Fruit fly (Drosophila melanogaster) whole organism, embryonic: ENCODE data around the gene Tfb5.

ENCODE experiments used
- Atf-2 ChIP-seq: fragments of 200-800 bp; sonication (Bioruptor generic); optimal IDR thresholded peaks from 2 replicates; lab custom pipeline; 2016; ENCODE audit warnings: missing biosample characterization, missing genetic modification characterization
- BEAF-32 ChIP-seq: fragments of 200-800 bp; sonication (Bioruptor generic); optimal IDR thresholded peaks from 3 replicates; lab custom pipeline; 2017; ENCODE audit warnings: missing biosample characterization, missing genetic modification characterization, mild to moderate bottlenecking, moderate library complexity, missing genetic modification reagents
- CG1024 ChIP-seq: fragments of 200-800 bp; sonication (Bioruptor generic); IDR thresholded peaks from 2 replicates; pipeline ENCODE4 v1.3.6; 2022; ENCODE audit warnings: missing biosample characterization, missing genetic modification characterization
- CG11093 ChIP-seq: fragments of 200-800 bp; sonication (Bioruptor generic); IDR thresholded peaks from 3 replicates; pipeline ENCODE4 v1.3.6; 2022; ENCODE audit warnings: missing biosample characterization, missing genetic modification characterization
- CG13296 ChIP-seq: fragments of 200-800 bp; sonication (Bioruptor generic); optimal IDR thresholded peaks from 3 replicates; lab custom pipeline; 2018; ENCODE audit warnings: missing biosample characterization, mild to moderate bottlenecking, missing genetic modification characterization
- CG14667 ChIP-seq: fragments of 200-800 bp; sonication (Bioruptor generic); IDR thresholded peaks from 2 replicates; pipeline ENCODE4 v1.3.6; 2022; ENCODE audit warnings: missing biosample characterization, missing genetic modification characterization
- CG1529 ChIP-seq: fragments of 200-800 bp; sonication (Bioruptor generic); optimal IDR thresholded peaks from 3 replicates; lab custom pipeline; 2018; ENCODE audit warnings: missing biosample characterization, missing genetic modification characterization
- CG17568 ChIP-seq: fragments of 200-800 bp; sonication (Bioruptor generic); optimal IDR thresholded peaks from 2 replicates; lab custom pipeline; 2018; ENCODE audit warnings: missing biosample characterization, mild to moderate bottlenecking, missing genetic modification characterization, moderate library complexity
- CG2129 ChIP-seq: fragments of 200-800 bp; sonication (Bioruptor generic); IDR thresholded peaks from 2 replicates; pipeline ENCODE4 v1.3.6; 2022; ENCODE audit warnings: missing biosample characterization, missing genetic modification characterization; ENCODE audit not compliant: partially characterized antibody
- CG2202 ChIP-seq: fragments of 200-800 bp; sonication (Bioruptor generic); optimal IDR thresholded peaks from 2 replicates; lab custom pipeline; 2018; ENCODE audit warnings: missing biosample characterization, mild to moderate bottlenecking, missing genetic modification characterization
- CG30403 ChIP-seq: fragments of 200-800 bp; sonication (Bioruptor generic); optimal IDR thresholded peaks from 3 replicates; lab custom pipeline; 2016; ENCODE audit warnings: missing biosample characterization, missing genetic modification characterization
- CG30431 ChIP-seq: fragments of 200-800 bp; sonication (Bioruptor generic); optimal IDR thresholded peaks from 2 replicates; lab custom pipeline; 2017; ENCODE audit warnings: missing biosample characterization, missing genetic modification characterization
- CG31388 ChIP-seq: fragments of 200-800 bp; sonication (Bioruptor generic); optimal IDR thresholded peaks from 2 replicates; lab custom pipeline; 2016; ENCODE audit warnings: missing biosample characterization, missing genetic modification characterization
- CG3163 ChIP-seq: fragments of 200-800 bp; sonication (Bioruptor generic); optimal IDR thresholded peaks from 3 replicates; lab custom pipeline; 2016; ENCODE audit warnings: missing biosample characterization, missing genetic modification characterization
- CG32532 ChIP-seq: fragments of 200-800 bp; sonication (Bioruptor generic); IDR thresholded peaks from 2 replicates; pipeline ENCODE4 v1.3.6; 2022; ENCODE audit warnings: missing biosample characterization, missing genetic modification characterization
- CG3281 ChIP-seq: fragments of 200-800 bp; sonication (Bioruptor generic); optimal IDR thresholded peaks from 3 replicates; lab custom pipeline; 2017; ENCODE audit warnings: missing biosample characterization, mild to moderate bottlenecking, missing genetic modification characterization
- CG33213 ChIP-seq: fragments of 200-800 bp; sonication (Bioruptor generic); optimal IDR thresholded peaks from 3 replicates; lab custom pipeline; 2016; ENCODE audit warnings: missing biosample characterization, missing genetic modification characterization
- CG33557 ChIP-seq: fragments of 200-800 bp; sonication (Bioruptor generic); optimal IDR thresholded peaks from 2 replicates; lab custom pipeline; 2019; ENCODE audit warnings: missing biosample characterization, mild to moderate bottlenecking, missing genetic modification characterization, moderate library complexity
- CG3407 ChIP-seq: fragments of 200-800 bp; sonication (Bioruptor generic); optimal IDR thresholded peaks from 2 replicates; lab custom pipeline; 2018; ENCODE audit warnings: missing biosample characterization, mild to moderate bottlenecking, missing genetic modification characterization
- CG3995 ChIP-seq: fragments of 200-800 bp; sonication (Bioruptor generic); optimal IDR thresholded peaks from 3 replicates; lab custom pipeline; 2016; ENCODE audit warnings: missing biosample characterization, missing genetic modification characterization
- CG4424 ChIP-seq: fragments of 200-800 bp; sonication (Bioruptor generic); optimal IDR thresholded peaks from 3 replicates; lab custom pipeline; 2016; ENCODE audit warnings: missing biosample characterization, missing genetic modification characterization
- CG7357 ChIP-seq: fragments of 200-800 bp; sonication (Bioruptor generic); IDR thresholded peaks from 3 replicates; pipeline ENCODE4 v1.3.6; 2022; ENCODE audit warnings: missing biosample characterization, missing genetic modification characterization
- CG7928 ChIP-seq: fragments of 200-800 bp; sonication (Bioruptor generic); optimal IDR thresholded peaks from 2 replicates; lab custom pipeline; 2017; ENCODE audit warnings: missing biosample characterization, mild to moderate bottlenecking, missing genetic modification characterization
- CG9817 ChIP-seq: fragments of 200-800 bp; sonication (Bioruptor generic); optimal IDR thresholded peaks from 2 replicates; lab custom pipeline; 2018; ENCODE audit warnings: missing biosample characterization, mild to moderate bottlenecking, missing genetic modification characterization, moderate library complexity
- CG9876 ChIP-seq: fragments of 200-800 bp; sonication (Bioruptor generic); optimal IDR thresholded peaks from 2 replicates; lab custom pipeline; 2016; ENCODE audit warnings: missing biosample characterization, missing genetic modification characterization
- Dbx ChIP-seq: fragments of 200-800 bp; sonication (Bioruptor generic); IDR thresholded peaks from 3 replicates; pipeline ENCODE4 v1.3.6; 2022; ENCODE audit warnings: missing biosample characterization, missing genetic modification characterization
- Dek ChIP-seq: fragments of 200-800 bp; sonication (Bioruptor generic); optimal IDR thresholded peaks from 3 replicates; lab custom pipeline; 2019; ENCODE audit warnings: missing biosample characterization, mild to moderate bottlenecking, missing genetic modification characterization, moderate library complexity
- Dip2 ChIP-seq: fragments of 200-800 bp; sonication (Bioruptor generic); IDR thresholded peaks from 2 replicates; pipeline ENCODE4 v1.3.6; 2022; ENCODE audit warnings: missing biosample characterization, missing genetic modification characterization
- Dll ChIP-seq: fragments of 200-800 bp; sonication (Bioruptor generic); IDR thresholded peaks from 4 replicates; pipeline ENCODE4 v1.3.6; 2022; ENCODE audit warnings: missing biosample characterization, missing genetic modification characterization; ENCODE audit not compliant: partially characterized antibody
- Doc3 ChIP-seq: fragments of 200-800 bp; sonication (Bioruptor generic); IDR thresholded peaks from 3 replicates; pipeline ENCODE4 v1.3.6; 2022; ENCODE audit warnings: missing biosample characterization, missing genetic modification characterization; ENCODE audit not compliant: partially characterized antibody
- Elba2 ChIP-seq: fragments of 200-800 bp; sonication (Bioruptor generic); optimal IDR thresholded peaks from 3 replicates; lab custom pipeline; 2016; ENCODE audit warnings: missing biosample characterization, missing genetic modification characterization
- Fer1 ChIP-seq: fragments of 200-800 bp; sonication (Bioruptor generic); optimal IDR thresholded peaks from 2 replicates; lab custom pipeline; 2017; ENCODE audit warnings: missing biosample characterization, mild to moderate bottlenecking, missing genetic modification characterization
- Fer2 ChIP-seq: fragments of 200-800 bp; sonication (Bioruptor generic); optimal IDR thresholded peaks from 2 replicates; lab custom pipeline; 2018; ENCODE audit warnings: missing biosample characterization, mild to moderate bottlenecking, missing genetic modification characterization, moderate library complexity
- Lpt ChIP-seq: fragments of >200 bp; optimal IDR thresholded peaks from 2 replicates; lab custom pipeline; 2018; ENCODE audit warnings: missing biosample characterization, missing genetic modification characterization
- Mes4 ChIP-seq: fragments of 200-800 bp; sonication (Bioruptor generic); optimal IDR thresholded peaks from 2 replicates; lab custom pipeline; 2016; ENCODE audit warnings: missing biosample characterization, missing genetic modification characterization
- Sry-β ChIP-seq: fragments of 200-800 bp; sonication (Bioruptor generic); optimal IDR thresholded peaks from 2 replicates; lab custom pipeline; 2018; ENCODE audit warnings: missing biosample characterization, mild to moderate bottlenecking, missing genetic modification characterization, moderate library complexity
- ab ChIP-seq: fragments of 200-800 bp; sonication (Bioruptor generic); optimal IDR thresholded peaks from 2 replicates; lab custom pipeline; 2016; ENCODE audit warnings: missing biosample characterization, missing genetic modification characterization
- corto ChIP-seq: fragments of 200-800 bp; sonication (Bioruptor generic); optimal IDR thresholded peaks from 2 replicates; lab custom pipeline; 2016; ENCODE audit warnings: missing biosample characterization, mild to moderate bottlenecking, missing genetic modification characterization, moderate library complexity
- croc ChIP-seq: fragments of 200-800 bp; sonication (Bioruptor generic); conservative IDR thresholded peaks from 3 replicates; pipeline ENCODE4 v1.3.6; 2022; ENCODE audit warnings: missing biosample characterization, missing genetic modification characterization
- dimm ChIP-seq: fragments of 200-800 bp; sonication (Bioruptor generic); IDR thresholded peaks from 2 replicates; pipeline ENCODE4 v1.3.6; 2022; ENCODE audit warnings: missing biosample characterization, missing genetic modification characterization
- emc ChIP-seq: fragments of 200-800 bp; sonication (Bioruptor generic); optimal IDR thresholded peaks from 2 replicates; lab custom pipeline; 2016; ENCODE audit warnings: missing biosample characterization, missing genetic modification characterization
- eyg ChIP-seq: fragments of 200-800 bp; sonication (Bioruptor generic); optimal IDR thresholded peaks from 3 replicates; lab custom pipeline; 2016; ENCODE audit warnings: missing biosample characterization, missing genetic modification characterization
- fd96Cb ChIP-seq: fragments of 200-800 bp; sonication (Bioruptor generic); optimal IDR thresholded peaks from 2 replicates; lab custom pipeline; 2018; ENCODE audit warnings: missing biosample characterization, mild to moderate bottlenecking, missing genetic modification characterization, moderate library complexity
- gsb ChIP-seq: fragments of 200-800 bp; sonication (Bioruptor generic); IDR thresholded peaks from 2 replicates; pipeline ENCODE4 v1.3.6; 2022; ENCODE audit warnings: missing biosample characterization, missing genetic modification characterization
- knrl ChIP-seq: fragments of 200-800 bp; sonication (Bioruptor generic); IDR thresholded peaks from 3 replicates; pipeline ENCODE4 v1.3.6; 2022; ENCODE audit warnings: missing biosample characterization, missing genetic modification characterization; ENCODE audit not compliant: partially characterized antibody
- pb ChIP-seq: fragments of 200-800 bp; sonication (Bioruptor generic); optimal IDR thresholded peaks from 3 replicates; lab custom pipeline; 2016; ENCODE audit warnings: missing biosample characterization, missing genetic modification characterization
- prd ChIP-seq, 3 experiments: fragments of >200 bp in 2 of 3; fragments of 200-800 bp in 1 of 3; sonication (Bioruptor generic) in 1 of 3; optimal IDR thresholded peaks in 2 of 3; IDR thresholded peaks in 1 of 3; 2 replicates in 2 of 3; 3 replicates in 1 of 3; pipeline versions ENCODE4 v1.3.6 to Lab custom; 2017 to 2022; ENCODE audit warnings: missing biosample characterization in 1 of 3, missing genetic modification characterization in 1 of 3
- so ChIP-seq: fragments of 200-800 bp; sonication (Bioruptor generic); IDR thresholded peaks from 3 replicates; pipeline ENCODE4 v1.3.6; 2022; ENCODE audit warnings: missing biosample characterization, missing genetic modification characterization
- unc-4 ChIP-seq: fragments of 200-800 bp; sonication (Bioruptor generic); IDR thresholded peaks from 2 replicates; pipeline ENCODE4 v1.3.6; 2022; ENCODE audit warnings: missing biosample characterization, missing genetic modification characterization; ENCODE audit not compliant: partially characterized antibody
- wor ChIP-seq: fragments of 200-800 bp; sonication (Bioruptor generic); IDR thresholded peaks from 2 replicates; pipeline ENCODE4 v1.3.6; 2022; ENCODE audit warnings: missing biosample characterization, missing genetic modification characterization

Gene Tfb5

dm6 chr2L:5010784-5011260 is at the start of gene Tfb5, which contains the start of the genes CG31917 and SelT (continued):
- TF ChIP-seq CG30431 (GFP tag; lab: Kevin White, UChicago): no peak
- TF ChIP-seq CG32532 (GFP tag; lab: Robert Waterston, UW): peak; percentile 50; the same call in 1 of the 2 replicates
- TF ChIP-seq CG1024: peak; percentile 34; the same call in 1 of the 2 replicates
- no peak for TF ChIP-seq CG17568 (GFP tag; lab: Kevin White, UChicago)
- TF ChIP-seq Fer2 (tag; lab: Kevin White, UChicago): peak; percentile 17
- TF ChIP-seq Dek (tag; lab: Kevin White, UChicago): peak; percentile 45
- TF ChIP-seq pb (GFP tag; lab: Kevin White, UChicago): no peak
- peak; percentile 30 for TF ChIP-seq Atf-2 (GFP tag; lab: Kevin White, UChicago)
- peak; percentile 2 for TF ChIP-seq CG3163 (GFP tag; lab: Kevin White, UChicago)
- peak; percentile 52 for TF ChIP-seq CG3995 (GFP tag; lab: Kevin White, UChicago)
- TF ChIP-seq CG11093 (GFP tag; lab: Robert Waterston, UW): no peak
- TF ChIP-seq eyg: no peak
- TF ChIP-seq Doc3 (GFP tag; lab: Robert Waterston, UW): peak; percentile 83
- TF ChIP-seq CG3407 (GFP tag; lab: Kevin White, UChicago): no peak
- no peak for TF ChIP-seq Dip2 (GFP tag; lab: Robert Waterston, UW)
- TF ChIP-seq CG33557 (GFP tag; lab: Kevin White, UChicago): peak; percentile 56
- no peak for TF ChIP-seq so (GFP tag; lab: Robert Waterston, UW)
- TF ChIP-seq prd (optimal IDR thresholded peaks at IDR 0.05; lab: Kevin White, UChicago): no peak
- peak; percentile 55; the same call in 2 of the 3 replicates for TF ChIP-seq prd (GFP tag; IDR thresholded peaks at IDR 0.05; lab: Robert Waterston, UW)
- TF ChIP-seq Lpt (GFP tag; lab: Kevin White, UChicago): no peak
- TF ChIP-seq wor (GFP tag; lab: Robert Waterston, UW): no peak
- no peak for TF ChIP-seq corto (GFP tag; lab: Kevin White, UChicago)
- TF ChIP-seq CG3281 (GFP tag; lab: Kevin White, UChicago): no peak
- TF ChIP-seq gsb (GFP tag; lab: Robert Waterston, UW): no peak
- no peak for TF ChIP-seq Mes4 (GFP tag; lab: Kevin White, UChicago)
- TF ChIP-seq Elba2: no peak
- TF ChIP-seq fd96Cb (tag; lab: Kevin White, UChicago): peak; percentile 15
- TF ChIP-seq ab (GFP tag; lab: Kevin White, UChicago): no peak
- TF ChIP-seq CG14667 (GFP tag; lab: Robert Waterston, UW): 0 out of 2 replicates have a peak, but pooled peaks have one; percentile 12
- peak; percentile 79 for TF ChIP-seq unc-4 (GFP tag; lab: Robert Waterston, UW)
- TF ChIP-seq knrl (GFP tag; lab: Robert Waterston, UW): peak; percentile 80
- TF ChIP-seq Fer1 (GFP tag; lab: Kevin White, UChicago): no peak
- peak; percentile 21 for TF ChIP-seq CG9876
- TF ChIP-seq CG33213 (GFP tag; lab: Kevin White, UChicago): peak; percentile 65
- TF ChIP-seq emc (GFP tag; lab: Kevin White, UChicago): no peak
- TF ChIP-seq Sry-β (GFP tag; lab: Kevin White, UChicago): peak; percentile 96
- no peak for TF ChIP-seq CG2202 (tag; lab: Kevin White, UChicago)
- TF ChIP-seq CG30403 (GFP tag; lab: Kevin White, UChicago): peak; percentile 77
- peak; percentile 89 for TF ChIP-seq Dll (GFP tag; lab: Robert Waterston, UW)
- no peak for TF ChIP-seq CG7357 (GFP tag; lab: Robert Waterston, UW)
- peak; percentile 52 for TF ChIP-seq CG4424 (GFP tag; lab: Kevin White, UChicago)
- TF ChIP-seq croc: no peak
- TF ChIP-seq CG9817 (tag; lab: Kevin White, UChicago): peak; percentile 75
- TF ChIP-seq BEAF-32 (GFP tag; lab: Kevin White, UChicago): peak; percentile 89
- TF ChIP-seq CG31388 (GFP tag; lab: Kevin White, UChicago): no peak
- 0 out of 3 replicates have a peak, but pooled peaks have one; percentile 11 for TF ChIP-seq Dbx (GFP tag; lab: Robert Waterston, UW)
- TF ChIP-seq CG7928 (GFP tag; lab: Kevin White, UChicago): peak; percentile 46
- no peak for TF ChIP-seq CG1529
- TF ChIP-seq CG13296 (GFP tag; lab: Kevin White, UChicago): no peak
- peak; percentile 60 for TF ChIP-seq CG2129
- TF ChIP-seq dimm (GFP tag; lab: Robert Waterston, UW): no peak
